Worm (Caenorhabditis elegans) whole organism, L2 larva: ENCODE measurements around the gene ZK354.7.

ENCODE experiments used
- C34F6.9 ChIP-seq: fragments of 150-350 bp; optimal IDR thresholded peaks from 2 replicates; lab custom pipeline; 2014; ENCODE audit warnings: missing biosample characterization, missing genetic modification characterization
- F13H6.1 ChIP-seq: sonication (generic microtip); optimal IDR thresholded peaks from 2 replicates; lab custom pipeline; 2016; ENCODE audit warnings: missing genetic modification characterization, missing compliant biosample characterization
- R02D3.7 ChIP-seq: fragments of 150-350 bp; optimal IDR thresholded peaks from 2 replicates; lab custom pipeline; 2014; ENCODE audit warnings: missing biosample characterization, missing genetic modification characterization
- alr-1 ChIP-seq: fragments of 150-350 bp; optimal IDR thresholded peaks from 2 replicates; lab custom pipeline; 2014; ENCODE audit warnings: missing biosample characterization, missing genetic modification characterization
- ama-1 ChIP-seq: fragments of 150-350 bp; optimal IDR thresholded peaks from 2 replicates; lab custom pipeline; 2018; ENCODE audit warnings: inconsistent platforms
- blmp-1 ChIP-seq: sonication (generic microtip); optimal IDR thresholded peaks from 2 replicates; lab custom pipeline; 2017; ENCODE audit warnings: missing genetic modification characterization, mild to moderate bottlenecking, missing compliant biosample characterization, antibody characterized with exemption, moderate library complexity; ENCODE audit not compliant: insufficient read depth
- ceh-82 ChIP-seq: fragments of 150-350 bp; optimal IDR thresholded peaks from 2 replicates; lab custom pipeline; 2014; ENCODE audit warnings: missing biosample characterization, missing genetic modification characterization
- crh-2 ChIP-seq: sonication (generic microtip); optimal IDR thresholded peaks from 2 replicates; lab custom pipeline; 2017; ENCODE audit warnings: missing biosample characterization, missing genetic modification characterization
- dmd-4 ChIP-seq: sonication (generic microtip); optimal IDR thresholded peaks from 2 replicates; lab custom pipeline; 2017; ENCODE audit warnings: missing biosample characterization, missing genetic modification characterization
- egl-27 ChIP-seq: sonication (generic microtip); optimal IDR thresholded peaks from 3 replicates; lab custom pipeline; 2017; ENCODE audit warnings: missing biosample characterization, missing genetic modification reagents, missing genetic modification characterization
- elt-1 ChIP-seq: fragments of 150-350 bp; optimal IDR thresholded peaks from 2 replicates; lab custom pipeline; 2014; ENCODE audit warnings: missing biosample characterization, missing genetic modification characterization
- fos-1 ChIP-seq: fragments of 150-350 bp; optimal IDR thresholded peaks from 2 replicates; lab custom pipeline; 2014; ENCODE audit warnings: missing biosample characterization, missing genetic modification characterization
- gmeb-1 ChIP-seq: fragments of 150-350 bp; optimal IDR thresholded peaks from 2 replicates; lab custom pipeline; 2014; ENCODE audit warnings: missing biosample characterization, missing genetic modification characterization
- lin-11 ChIP-seq: fragments of 150-350 bp; sonication (generic microtip); optimal IDR thresholded peaks from 2 replicates; lab custom pipeline; 2014; ENCODE audit warnings: missing biosample characterization, missing genetic modification characterization, inconsistent platforms, mixed read lengths
- lin-13 ChIP-seq: fragments of 150-350 bp; optimal IDR thresholded peaks from 2 replicates; lab custom pipeline; 2014; ENCODE audit warnings: missing biosample characterization, missing genetic modification reagents, missing genetic modification characterization
- lsy-2 ChIP-seq, 2 experiments: fragments of 150-350 bp in 1 of 2; sonication (generic microtip) in 1 of 2; optimal IDR thresholded peaks; 2 replicates each; lab custom pipeline; 2014 to 2017; ENCODE audit warnings: missing biosample characterization in 2 of 2, missing genetic modification characterization in 2 of 2
- mbf-1 ChIP-seq: sonication (generic microtip); optimal IDR thresholded peaks from 2 replicates; lab custom pipeline; 2017; ENCODE audit warnings: missing biosample characterization, missing genetic modification characterization
- mdl-1 ChIP-seq, 2 experiments: fragments of 150-350 bp in 1 of 2; sonication (generic microtip) in 1 of 2; optimal IDR thresholded peaks; 2 replicates each; lab custom pipeline; 2017; ENCODE audit warnings: missing biosample characterization in 2 of 2, missing genetic modification characterization in 2 of 2
- nhr-10 ChIP-seq: sonication (generic microtip); optimal IDR thresholded peaks from 2 replicates; lab custom pipeline; 2017; ENCODE audit warnings: missing biosample characterization, missing genetic modification characterization
- nhr-11 ChIP-seq: fragments of 150-350 bp; optimal IDR thresholded peaks from 2 replicates; lab custom pipeline; 2014; ENCODE audit warnings: missing biosample characterization, missing genetic modification characterization
- nhr-12 ChIP-seq: fragments of 150-350 bp; optimal IDR thresholded peaks from 2 replicates; lab custom pipeline; 2014; ENCODE audit warnings: missing biosample characterization, missing genetic modification characterization
- nhr-21 ChIP-seq: fragments of 150-350 bp; optimal IDR thresholded peaks from 2 replicates; lab custom pipeline; 2014; ENCODE audit warnings: missing biosample characterization, missing genetic modification characterization
- nhr-237 ChIP-seq: fragments of 150-350 bp; optimal IDR thresholded peaks from 2 replicates; lab custom pipeline; 2014; ENCODE audit warnings: missing biosample characterization, missing genetic modification characterization
- nhr-25 ChIP-seq: fragments of 150-350 bp; sonication (generic microtip); optimal IDR thresholded peaks from 3 replicates; lab custom pipeline; 2014; ENCODE audit warnings: missing biosample characterization, missing genetic modification characterization
- nhr-6 ChIP-seq: fragments of 150-350 bp; optimal IDR thresholded peaks from 2 replicates; lab custom pipeline; 2014; ENCODE audit warnings: missing biosample characterization, missing genetic modification characterization
- nhr-77 ChIP-seq: fragments of 150-350 bp; optimal IDR thresholded peaks from 2 replicates; lab custom pipeline; 2014; ENCODE audit warnings: missing biosample characterization, missing genetic modification characterization
- sem-4 ChIP-seq: fragments of 150-350 bp; optimal IDR thresholded peaks from 2 replicates; lab custom pipeline; 2014; ENCODE audit warnings: missing biosample characterization, missing genetic modification reagents, missing genetic modification characterization
- skn-1 ChIP-seq: sonication (generic microtip); optimal IDR thresholded peaks from 2 replicates; lab custom pipeline; 2017; ENCODE audit warnings: missing biosample characterization, missing genetic modification characterization
- sma-3 ChIP-seq: sonication (generic microtip); optimal IDR thresholded peaks from 2 replicates; lab custom pipeline; 2016; ENCODE audit warnings: missing genetic modification reagents, missing genetic modification characterization, missing compliant biosample characterization
- sma-9 ChIP-seq, 2 experiments: fragments of 150-350 bp in 1 of 2; sonication (generic microtip) in 1 of 2; optimal IDR thresholded peaks; 2 replicates each; lab custom pipeline; 2014 to 2016; ENCODE audit warnings: missing genetic modification characterization in 2 of 2, mild to moderate bottlenecking in 1 of 2, missing biosample characterization in 1 of 2, missing compliant biosample characterization in 1 of 2, missing genetic modification reagents in 1 of 2, moderate library complexity in 1 of 2
- snpc-4 ChIP-seq: fragments of 150-350 bp; optimal IDR thresholded peaks from 2 replicates; lab custom pipeline; 2014; ENCODE audit warnings: missing biosample characterization, missing genetic modification characterization
- unc-39 ChIP-seq: fragments of 150-350 bp; optimal IDR thresholded peaks from 2 replicates; lab custom pipeline; 2014; ENCODE audit warnings: missing biosample characterization, missing genetic modification characterization
- unc-55 ChIP-seq: fragments of 150-350 bp; sonication (generic microtip); optimal IDR thresholded peaks from 3 replicates; lab custom pipeline; 2014; ENCODE audit warnings: missing biosample characterization, missing genetic modification reagents, missing genetic modification characterization
- ztf-1 ChIP-seq: fragments of 200-800 bp; sonication (Bioruptor generic); conservative IDR thresholded peaks from 2 replicates; pipeline ENCODE4 v1.3.6; 2022; ENCODE audit warnings: missing genetic modification characterization, missing compliant biosample characterization
- ztf-11 ChIP-seq: sonication (generic microtip); optimal IDR thresholded peaks from 2 replicates; lab custom pipeline; 2017; ENCODE audit warnings: missing biosample characterization, missing genetic modification characterization

ZK354.7 gene

ce11 chrIV:5333484-5333883 lies 30.6 kb upstream of the ZK354.7 start:
- TF ChIP-seq sem-4 (tag; lab: Kevin White, UChicago) (no peak), nhr-21 (tag; lab: Kevin White, UChicago) (peak; percentile 33), blmp-1 (peak; percentile 59), ztf-11 (tag; lab: Kevin White, UChicago) (no peak), mdl-1 (tag; optimal IDR thresholded peaks at IDR 0.05; lab: Kevin White, UChicago) (no peak), unc-39 (tag; lab: Kevin White, UChicago) (no peak), sma-3 (GFP tag; lab: Kevin White, UChicago) (peak; percentile 4), nhr-77 (no peak), lin-11 (no peak), C34F6.9 (tag; lab: Kevin White, UChicago) (no peak), nhr-25 (peak; percentile 1)

DNA sequence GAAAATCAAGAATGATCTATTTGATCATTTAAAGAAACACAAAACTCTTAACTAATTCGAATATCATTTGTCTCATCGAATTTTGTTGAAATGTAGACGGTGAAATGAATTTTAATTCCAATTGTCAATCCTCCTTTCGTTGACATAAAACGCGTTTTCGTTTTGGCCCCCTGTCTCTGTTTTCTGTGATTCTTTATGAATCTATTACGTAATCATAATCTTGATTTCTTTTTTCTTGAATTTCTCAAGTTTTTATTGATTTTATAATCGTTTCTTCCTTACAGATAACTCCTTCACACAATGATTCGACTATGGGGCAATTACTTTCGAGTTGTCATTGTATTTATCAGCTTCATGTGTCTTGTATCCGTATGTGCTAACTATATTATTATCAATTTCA lies 29.2 kb upstream of the ZK354.7 start, which contains the start of gene Y4C6B.3:
TSS of gene Y4C6B.3 (plus strand) at position 301 of the 400 bp plus-strand sequence.
- no peak for TF ChIP-seq lin-13 (GFP tag; lab: Kevin White, UChicago)

DNA sequence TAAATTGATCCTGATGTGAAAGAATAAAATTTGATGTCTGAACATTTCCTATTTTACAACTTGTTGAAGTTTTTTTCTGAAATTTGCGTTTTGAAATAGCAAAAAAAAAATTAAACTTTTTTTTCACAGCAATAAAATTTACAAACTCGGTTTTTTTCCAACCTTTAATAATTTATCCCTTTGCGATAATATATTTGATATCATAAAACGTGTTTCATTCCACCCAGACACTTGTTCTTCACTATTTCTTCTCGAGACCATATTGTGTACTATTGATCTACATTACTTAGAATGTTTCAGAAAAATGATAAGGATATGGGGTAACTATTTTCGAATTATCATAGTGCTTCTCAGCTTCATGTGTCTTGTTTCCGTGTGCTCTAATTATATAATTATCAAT lies 23.2 kb upstream of the ZK354.7 start, which contains the start of gene Y4C6B.4:
TSS of gene Y4C6B.4 (plus strand) at position 301 of the 400 bp plus-strand sequence.
- TF ChIP-seq R02D3.7: no peak
- TF ChIP-seq alr-1 (tag; lab: Kevin White, UChicago): no peak
- no peak for TF ChIP-seq nhr-12 (tag; lab: Kevin White, UChicago)
- TF ChIP-seq nhr-237: no peak
- no peak for TF ChIP-seq C34F6.9 (tag; lab: Kevin White, UChicago)
- TF ChIP-seq lsy-2 (tag; optimal IDR thresholded peaks at IDR 0.05; lab: Kevin White, UChicago): no peak
- no peak for TF ChIP-seq nhr-21 (tag; lab: Kevin White, UChicago)
- TF ChIP-seq mbf-1 (tag; lab: Kevin White, UChicago): no peak
- TF ChIP-seq crh-2 (tag; lab: Kevin White, UChicago): no peak
- TF ChIP-seq nhr-10 (tag; lab: Kevin White, UChicago): no peak
- no peak for TF ChIP-seq egl-27
- TF ChIP-seq sma-9 (GFP tag; optimal IDR thresholded peaks at IDR 0.05; lab: Kevin White, UChicago): no peak
- no peak for TF ChIP-seq sma-9 (tag; optimal IDR thresholded peaks at IDR 0.05; lab: Kevin White, UChicago)
- TF ChIP-seq, all 48 proteins: peak for 0

DNA sequence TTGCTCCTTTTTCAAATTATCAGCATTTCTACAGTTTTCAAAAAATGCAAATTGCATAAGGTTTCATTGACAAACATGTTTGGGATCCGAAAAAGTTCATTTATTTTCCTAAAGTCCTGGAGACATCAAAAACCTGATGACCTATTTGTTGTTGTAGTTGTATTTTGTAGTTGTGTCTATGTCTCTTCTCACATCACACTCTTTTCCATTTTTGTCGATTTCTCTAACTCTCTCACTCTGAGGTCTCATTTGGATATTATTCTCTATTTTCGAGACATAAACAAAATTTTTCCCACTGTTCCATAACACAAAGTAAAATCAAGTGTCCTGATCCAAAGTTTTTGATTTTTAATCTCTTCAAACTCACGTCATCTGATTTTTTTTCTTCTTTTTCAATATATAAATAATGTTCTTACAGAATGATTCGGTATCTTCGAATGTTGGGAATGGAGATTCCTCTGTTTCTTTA lies 15.9 kb upstream of the ZK354.7 start, which contains the start of gene slc-46A:
TSS of gene slc-46A (plus strand) at position 419 of the 469 bp plus-strand sequence.
- TF ChIP-seq unc-55 (GFP tag; lab: Kevin White, UChicago): peak; percentile 26
- TF ChIP-seq nhr-11 (tag; lab: Kevin White, UChicago): no peak
- no peak for TF ChIP-seq ztf-11 (tag; lab: Kevin White, UChicago)
- TF ChIP-seq nhr-25: no peak
- peak; percentile 48 for TF ChIP-seq C34F6.9 (tag; lab: Kevin White, UChicago)
- no peak for TF ChIP-seq skn-1 (tag; lab: Kevin White, UChicago)
- TF ChIP-seq sem-4 (tag; lab: Kevin White, UChicago): no peak
- TF ChIP-seq snpc-4 (tag; lab: Kevin White, UChicago): peak; percentile 20
- peak; percentile 12 for TF ChIP-seq sma-9 (GFP tag; optimal IDR thresholded peaks at IDR 0.05; lab: Kevin White, UChicago)
- TF ChIP-seq sma-9 (tag; optimal IDR thresholded peaks at IDR 0.05; lab: Kevin White, UChicago): no peak
- no peak for TF ChIP-seq R02D3.7
- no peak for TF ChIP-seq nhr-77
- TF ChIP-seq nhr-6: no peak

ce11 chrIV:5317106-5317505 lies 14.2 kb upstream of the ZK354.7 start:
- TF ChIP-seq nhr-21 (tag; lab: Kevin White, UChicago): peak; percentile 16
- TF ChIP-seq crh-2 (tag; lab: Kevin White, UChicago): peak; percentile 25
- TF ChIP-seq gmeb-1 (tag; lab: Kevin White, UChicago): peak; percentile 58
- TF ChIP-seq lsy-2 (tag; optimal IDR thresholded peaks at IDR 0.05; lab: Kevin White, UChicago): no peak
- TF ChIP-seq ceh-82 (tag; lab: Kevin White, UChicago): no peak
- peak; percentile 87 for TF ChIP-seq ama-1 (lab: Kevin White, UChicago)
- TF ChIP-seq sma-9 (GFP tag; optimal IDR thresholded peaks at IDR 0.05; lab: Kevin White, UChicago): peak; percentile 27
- no peak for TF ChIP-seq sma-9 (tag; optimal IDR thresholded peaks at IDR 0.05; lab: Kevin White, UChicago)
- no peak for TF ChIP-seq ztf-1
- peak; percentile 63 for TF ChIP-seq sma-3 (GFP tag; lab: Kevin White, UChicago)
- TF ChIP-seq snpc-4 (tag; lab: Kevin White, UChicago): peak; percentile 95
- no peak for TF ChIP-seq dmd-4 (tag; lab: Kevin White, UChicago)
- no peak for TF ChIP-seq ztf-11 (tag; lab: Kevin White, UChicago)
- peak; percentile 2 for TF ChIP-seq fos-1 (tag; lab: Kevin White, UChicago)
- TF ChIP-seq elt-1 (tag; lab: Kevin White, UChicago): no peak
- TF ChIP-seq F13H6.1: peak; percentile 5
- peak; percentile 27 for TF ChIP-seq nhr-6
- TF ChIP-seq nhr-12 (tag; lab: Kevin White, UChicago): no peak
- TF ChIP-seq, all 48 proteins: peak for 10
